Worm (Caenorhabditis elegans): ENCODE results near the gene ZC239.17.
"Not testable (repeated sequence)": the region's sequence is repeated elsewhere in the genome, so short reads cannot be mapped to it uniquely, and the experiment has no call there.

ZC239.17 gene

ce11 chrII:3224631-3225030 lies 1.0 kb downstream of the ZC239.17 start, which contains the start of gene ZC239.15:
TSS of gene ZC239.15 (minus strand) at chrII:3224731.
- TF ChIP-seq lir-3 (tag; optimal IDR thresholded peaks at IDR 0.05) (no peak), daf-16 (GFP tag; optimal IDR thresholded peaks at IDR 0.05) (no peak), daf-16 (tag; optimal IDR thresholded peaks at IDR 0.05) (peak; percentile 2), aha-1 (tag) (peak; percentile 16)

DNA sequence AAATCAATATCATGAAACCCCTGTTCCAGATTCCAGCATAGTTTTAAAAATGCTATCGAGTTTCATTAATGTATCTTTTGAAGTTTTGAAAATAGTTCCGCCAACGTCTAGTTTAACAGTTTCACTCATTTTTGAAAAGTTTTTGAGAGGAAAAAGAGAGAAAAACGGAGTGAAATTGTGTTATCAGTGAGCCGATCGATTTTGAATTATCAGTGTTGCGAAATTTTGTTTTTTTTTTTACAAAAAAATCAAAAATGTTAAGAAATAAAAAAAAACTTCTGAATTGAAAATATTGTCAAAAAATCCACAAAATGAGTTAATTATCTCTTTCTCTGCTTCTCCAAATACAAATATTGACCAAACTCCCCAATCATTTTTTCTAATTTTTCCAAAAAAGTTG lies 3.0 kb downstream of the ZC239.17 start, which contains the start of gene ZC239.13:
TSS of gene ZC239.13 (minus strand) at position 154 of the 400 bp plus-strand sequence.
- TF ChIP-seq pqm-1 (tag; optimal IDR thresholded peaks at IDR 0.05) (peak; percentile 26), nhr-28 (tag; optimal IDR thresholded peaks at IDR 0.05) (no peak)

ce11 chrII:3221730-3222129 lies 4.0 kb downstream of the ZC239.17 start, which contains the start of gene ZC239.14:
TSS of gene ZC239.14 (minus strand) at chrII:3222034.
- TF ChIP-seq aha-1 (tag) (peak; percentile 91), mep-1 (tag; optimal IDR thresholded peaks at IDR 0.05) (no peak), lin-29 (GFP tag; IDR thresholded peaks at IDR 0.05) (no peak)

- TF ChIP-seq nhr-42 (GFP tag; IDR thresholded peaks at IDR 0.05) (no peak), aha-1 (tag) (peak; percentile 21), nhr-6 (tag; optimal IDR thresholded peaks at IDR 0.05) (no peak), daf-12 (tag; optimal IDR thresholded peaks at IDR 0.05) (no peak), nhr-77 (tag; optimal IDR thresholded peaks at IDR 0.05) (no peak)
These were observed 5.0 kb downstream of the ZC239.17 start, which contains the start of gene ZC239.22 for ce11 chrII:3220723-3221122. TSS of gene ZC239.22 (minus strand) at chrII:3220823.

DNA sequence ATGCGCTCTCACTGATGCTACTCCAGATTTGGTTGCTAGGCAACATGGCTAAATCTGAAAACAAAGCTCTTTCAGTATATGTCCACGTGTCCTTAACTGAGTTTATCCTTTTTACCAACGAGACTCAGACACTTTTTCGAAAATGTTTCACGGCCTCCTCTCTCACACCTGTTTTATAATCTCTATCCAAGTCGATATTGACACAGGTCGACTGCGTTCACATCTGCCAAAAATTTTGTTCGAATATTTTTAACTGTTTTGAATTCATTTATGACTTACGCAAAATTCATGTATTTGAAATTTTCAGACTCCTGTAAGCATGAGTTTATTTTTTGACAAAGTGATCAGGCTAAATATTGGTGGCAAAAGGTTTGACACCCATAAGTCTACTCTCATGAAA lies 9.9 kb downstream of the ZC239.17 start, which contains the start of gene ZC239.3:
TSS of gene ZC239.3 (plus strand) at position 301 of the 400 bp plus-strand sequence.
- not testable (repeated sequence) for TF ChIP-seq F37D6.2 (tag; optimal IDR thresholded peaks at IDR 0.05); nhr-42 (GFP tag; IDR thresholded peaks at IDR 0.05); rbr-2 (tag; optimal IDR thresholded peaks at IDR 0.05)

ce11 chrII:3213898-3214297 lies 11.8 kb downstream of the ZC239.17 start, which contains the start of gene ZC239.4:
TSS of gene ZC239.4 (plus strand) at chrII:3214198.
- TF ChIP-seq nhr-6 (tag; optimal IDR thresholded peaks at IDR 0.05) (no peak), nhr-11 (tag; optimal IDR thresholded peaks at IDR 0.05) (no peak), cey-2 (tag; optimal IDR thresholded peaks at IDR 0.05; ENCODE audit: borderline replicate concordance, insufficient read depth) (no peak), lim-7 (GFP tag; IDR thresholded peaks at IDR 0.05) (no peak)

- no peak for TF ChIP-seq lin-29 (GFP tag; IDR thresholded peaks at IDR 0.05)
- TF ChIP-seq tag-97 (GFP tag; IDR thresholded peaks at IDR 0.05): no peak
- TF ChIP-seq spr-1 (tag; optimal IDR thresholded peaks at IDR 0.05): no peak
- peak in 1 of 2 experiments; percentile 56 for TF ChIP-seq unc-62 (GFP tag; optimal IDR thresholded peaks at IDR 0.05 in 1 of 2)
- no peak for TF ChIP-seq unc-62 (tag; optimal IDR thresholded peaks at IDR 0.05)
- TF ChIP-seq egl-43 (GFP tag; IDR thresholded peaks at IDR 0.05): no peak
- 0 out of 2 replicates have a peak, but pooled peaks have one; percentile 12 for TF ChIP-seq D1046.2 (GFP tag; IDR thresholded peaks at IDR 0.05)
- no peak for TF ChIP-seq daf-12 (tag; optimal IDR thresholded peaks at IDR 0.05)
These were observed 15.3 kb downstream of the ZC239.17 start, which contains the start of gene ZC239.5 for ce11 chrII:3210365-3210764. TSS of gene ZC239.5 (plus strand) at chrII:3210665.

ce11 chrII:3209251-3209650 lies 16.4 kb downstream of the ZC239.17 start, which contains the start of gene ZC239.6:
TSS of gene ZC239.6 (plus strand) at chrII:3209631.
- no peak for TF ChIP-seq F49E8.2 (tag; optimal IDR thresholded peaks at IDR 0.05; ENCODE audit: borderline replicate concordance)
- peak; percentile 9 for TF ChIP-seq hlh-30 (tag; optimal IDR thresholded peaks at IDR 0.05; ENCODE audit: insufficient read depth)
- TF ChIP-seq mxl-2 (GFP tag; conservative IDR thresholded peaks at IDR 0.05): no peak
- no peak for TF ChIP-seq pha-4 (GFP tag; IDR thresholded peaks at IDR 0.05)
- peak; percentile 22 for TF ChIP-seq pha-4 (tag; optimal IDR thresholded peaks at IDR 0.05)
- peak; percentile 32 for TF ChIP-seq rbr-2 (tag; optimal IDR thresholded peaks at IDR 0.05)
- TF ChIP-seq lin-38 (GFP tag; IDR thresholded peaks at IDR 0.05): no peak
- TF ChIP-seq spr-1 (tag; optimal IDR thresholded peaks at IDR 0.05): no peak
- 0 out of 2 replicates have a peak, but pooled peaks have one; percentile 22 for TF ChIP-seq hmg-1.1 (GFP tag; IDR thresholded peaks at IDR 0.05)
- peak; percentile 35 for TF ChIP-seq hlh-11 (tag; optimal IDR thresholded peaks at IDR 0.05)
- TF ChIP-seq tra-1 (GFP tag; IDR thresholded peaks at IDR 0.05): no peak
- TF ChIP-seq nhr-6 (tag; optimal IDR thresholded peaks at IDR 0.05): no peak
- peak in 1 of 2 experiments; percentile 68 for TF ChIP-seq daf-16 (GFP tag; optimal IDR thresholded peaks at IDR 0.05)
- TF ChIP-seq daf-16 (tag; optimal IDR thresholded peaks at IDR 0.05): no peak

All from whole organism, L4 larva.